Worm (Caenorhabditis elegans): ENCODE data around the gene T16A1.10.

T16A1.10 gene

DNA sequence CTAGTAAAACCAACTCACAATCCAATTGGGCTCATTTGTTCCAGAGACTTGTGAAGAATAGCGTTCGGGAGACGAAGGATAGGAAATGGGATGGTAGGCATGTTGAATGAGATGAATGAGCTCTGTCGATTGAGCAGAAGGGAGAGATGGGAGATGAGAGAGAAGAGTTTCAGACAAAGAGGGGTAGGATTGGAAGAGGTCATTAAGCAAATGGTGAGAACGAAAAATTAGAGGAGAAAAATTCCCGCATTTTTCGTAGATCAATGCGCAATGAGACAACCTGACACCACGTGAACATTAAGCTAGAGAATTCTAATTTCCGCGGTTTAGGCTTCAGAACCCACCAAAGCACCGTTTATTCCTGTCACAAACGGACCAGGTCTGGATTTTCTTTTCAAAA lies 27.9 kb downstream of the T16A1.10 start, which contains the start of gene F07E5.13 (continued):
- TF ChIP-seq spr-3 (GFP tag; optimal IDR thresholded peaks at IDR 0.05) (no peak), attf-4 (tag; optimal IDR thresholded peaks at IDR 0.05) (no peak), madf-5 (GFP tag; IDR thresholded peaks at IDR 0.05) (no peak), hlh-11 (tag; optimal IDR thresholded peaks at IDR 0.05) (no peak)

DNA sequence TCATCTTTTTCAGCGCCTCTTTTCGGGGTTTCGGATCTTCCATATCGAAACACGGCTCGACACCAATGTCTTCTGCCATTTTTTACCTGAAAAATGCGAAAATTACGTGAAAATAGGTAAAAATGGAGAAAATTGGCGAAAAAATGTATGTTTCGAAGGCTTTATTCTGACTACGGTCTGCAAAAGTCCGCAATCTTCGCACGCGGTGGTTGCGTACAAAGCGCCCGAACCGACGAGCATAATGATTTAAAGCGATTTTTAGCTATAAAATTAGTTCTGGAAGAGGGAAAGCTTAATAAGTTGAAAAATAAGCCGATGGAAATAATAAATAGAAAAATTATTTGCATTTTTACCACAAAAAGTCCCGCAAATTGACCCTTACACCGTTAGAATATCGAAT lies 32.9 kb downstream of the T16A1.10 start, which contains the start of gene F07E5.5:
TSS of gene F07E5.5 (minus strand) at position 86 of the 400 bp plus-strand sequence.
- TF ChIP-seq nhr-11 (tag; optimal IDR thresholded peaks at IDR 0.05) (peak; percentile 69), ceh-20 (GFP tag; IDR thresholded peaks at IDR 0.05) (no peak), zip-2 (tag; optimal IDR thresholded peaks at IDR 0.05) (no peak), mes-2 (tag; optimal IDR thresholded peaks at IDR 0.05; ENCODE audit: poor library complexity, severe bottlenecking) (peak; percentile 81), jun-1 (tag; optimal IDR thresholded peaks at IDR 0.05) (no peak), mxl-2 (GFP tag; conservative IDR thresholded peaks at IDR 0.05) (no peak), hif-1 (tag; optimal IDR thresholded peaks at IDR 0.05) (no peak), T26A8.4 (GFP tag; IDR thresholded peaks at IDR 0.05) (no peak), fkh-10 (GFP tag; optimal IDR thresholded peaks at IDR 0.05) (peak; percentile 13), unc-62 (GFP tag; optimal IDR thresholded peaks at IDR 0.05 in 1 of 2) (no peak), unc-62 (tag; optimal IDR thresholded peaks at IDR 0.05) (no peak), lin-13 (GFP tag; optimal IDR thresholded peaks at IDR 0.05) (peak; percentile 45), hmg-1.1 (GFP tag; IDR thresholded peaks at IDR 0.05) (peak; percentile 27; the same call in 1 of the 2 replicates), pha-4 (GFP tag; IDR thresholded peaks at IDR 0.05) (no peak), pha-4 (tag; optimal IDR thresholded peaks at IDR 0.05) (no peak), arid-1 (GFP tag; conservative IDR thresholded peaks at IDR 0.05) (no peak), daf-12 (tag; optimal IDR thresholded peaks at IDR 0.05) (no peak), egl-27 (tag; optimal IDR thresholded peaks at IDR 0.05) (no peak), spr-1 (tag; optimal IDR thresholded peaks at IDR 0.05) (no peak), mdl-1 (tag; optimal IDR thresholded peaks at IDR 0.05) (no peak), F44E2.7 (GFP tag; IDR thresholded peaks at IDR 0.05) (no peak), lsy-2 (tag; optimal IDR thresholded peaks at IDR 0.05) (peak; percentile 74 to 97), lin-29 (GFP tag; IDR thresholded peaks at IDR 0.05) (no peak), unc-130 (GFP tag; optimal IDR thresholded peaks at IDR 0.05) (no peak), lim-7 (GFP tag; IDR thresholded peaks at IDR 0.05) (no peak), lin-38 (GFP tag; IDR thresholded peaks at IDR 0.05) (peak; percentile 69), zip-11 (GFP tag; IDR thresholded peaks at IDR 0.05) (no peak), dmd-6 (GFP tag; IDR thresholded peaks at IDR 0.05) (peak; percentile 24; the same call in 1 of the 2 replicates), F26F4.8 (GFP tag; conservative IDR thresholded peaks at IDR 0.05) (no peak), ceh-62 (tag; optimal IDR thresholded peaks at IDR 0.05) (no peak), zfp-3 (GFP tag; conservative IDR thresholded peaks at IDR 0.05) (no peak), mxl-3 (GFP tag; optimal IDR thresholded peaks at IDR 0.05) (no peak), nhr-28 (tag; optimal IDR thresholded peaks at IDR 0.05) (peak; percentile 48), dpl-1 (GFP tag; optimal IDR thresholded peaks at IDR 0.05) (peak; percentile 64), attf-4 (tag; optimal IDR thresholded peaks at IDR 0.05) (no peak), Y48G9A.11 (GFP tag; IDR thresholded peaks at IDR 0.05) (no peak), unc-39 (tag; optimal IDR thresholded peaks at IDR 0.05) (no peak), egl-43 (GFP tag; IDR thresholded peaks at IDR 0.05) (no peak)

DNA sequence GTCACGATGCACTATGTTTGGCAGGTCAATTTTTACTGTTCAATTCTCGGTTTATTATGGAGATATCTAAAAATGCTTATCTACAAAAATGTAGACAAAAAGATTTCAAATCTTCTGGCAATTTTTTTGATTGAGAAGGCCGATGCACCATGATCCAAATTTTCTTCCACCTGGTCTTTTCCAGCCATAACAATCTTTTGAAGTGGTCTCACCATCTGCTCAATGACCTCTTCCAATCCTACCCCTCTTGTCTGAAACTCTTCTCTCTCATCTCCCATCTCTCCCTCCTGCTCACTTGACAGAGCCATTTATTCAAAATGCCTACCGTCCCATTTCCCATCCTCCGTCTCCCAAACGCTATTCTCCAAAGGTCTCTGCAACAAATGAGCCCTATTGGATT lies 40.5 kb downstream of the T16A1.10 start, which contains the start of gene fbxb-35:
TSS of gene fbxb-35 (plus strand) at position 301 of the 400 bp plus-strand sequence.
- TF ChIP-seq F37D6.2 (tag; optimal IDR thresholded peaks at IDR 0.05) (no peak), ztf-11 (tag; optimal IDR thresholded peaks at IDR 0.05) (no peak), Y48G9A.11 (GFP tag; IDR thresholded peaks at IDR 0.05) (no peak)

All from whole organism, L4 larva.